Worm (Caenorhabditis elegans) whole organism, L3 larva: Measurements from ENCODE around the gene srx-16.

Source experiments
- ceh-82 ChIP-seq: fragments of 150-350 bp; optimal IDR thresholded peaks from 2 replicates; lab custom pipeline; 2014; ENCODE audit warnings: missing biosample characterization, missing genetic modification characterization
- egl-27 ChIP-seq: sonication (generic microtip); optimal IDR thresholded peaks from 4 replicates; lab custom pipeline; 2017; ENCODE audit warnings: missing biosample characterization, missing genetic modification reagents, missing genetic modification characterization
- jun-1 ChIP-seq: fragments of 150-350 bp; optimal IDR thresholded peaks from 2 replicates; lab custom pipeline; 2014; ENCODE audit warnings: missing biosample characterization, missing genetic modification reagents, missing genetic modification characterization
- nhr-43 ChIP-seq: sonication (generic microtip); optimal IDR thresholded peaks from 2 replicates; lab custom pipeline; 2016; ENCODE audit warnings: mild to moderate bottlenecking, missing genetic modification characterization, missing compliant biosample characterization; ENCODE audit not compliant: poor library complexity, severe bottlenecking
- pha-4 ChIP-seq: fragments of 150-350 bp; optimal IDR thresholded peaks from 2 replicates; lab custom pipeline; 2014; ENCODE audit warnings: missing biosample characterization, missing genetic modification reagents, missing genetic modification characterization
- skn-1 ChIP-seq: fragments of 150-350 bp; optimal IDR thresholded peaks from 2 replicates; lab custom pipeline; 2014; ENCODE audit warnings: missing biosample characterization, missing genetic modification characterization
- ztf-4 ChIP-seq: fragments of 150-350 bp; optimal IDR thresholded peaks from 2 replicates; lab custom pipeline; 2014; ENCODE audit warnings: missing biosample characterization, missing genetic modification characterization

ce11 chrV:6926633-6927032 is 49.5 kb upstream of the srx-16 start:
- TF ChIP-seq nhr-43 (no peak), skn-1 (no peak), ceh-82 (tag; lab: Kevin White, UChicago) (no peak), egl-27 (tag; lab: Kevin White, UChicago) (no peak), pha-4 (tag; lab: Kevin White, UChicago) (no peak), jun-1 (tag; lab: Kevin White, UChicago) (no peak), ztf-4 (tag; lab: Kevin White, UChicago) (no peak)
